Worm (Caenorhabditis elegans) whole organism, L3 larva: Measurements from ENCODE around the gene C09G9.1.

Source experiments
- R02D3.7 ChIP-seq: fragments of 150-350 bp; optimal IDR thresholded peaks from 2 replicates; lab custom pipeline; 2014; ENCODE audit warnings: missing biosample characterization, missing genetic modification characterization
- ZK546.5 ChIP-seq: sonication (generic microtip); optimal IDR thresholded peaks from 2 replicates; lab custom pipeline; 2017; ENCODE audit warnings: missing biosample characterization, missing genetic modification characterization
- ama-1 ChIP-seq: fragments of 150-350 bp; optimal IDR thresholded peaks from 2 replicates; lab custom pipeline; 2018
- ceh-16 ChIP-seq: sonication (generic microtip); optimal IDR thresholded peaks from 2 replicates; lab custom pipeline; 2017; ENCODE audit warnings: missing biosample characterization, missing genetic modification characterization
- ceh-28 ChIP-seq: fragments of 150-350 bp; optimal IDR thresholded peaks from 2 replicates; lab custom pipeline; 2014; ENCODE audit warnings: missing biosample characterization, missing genetic modification reagents, missing genetic modification characterization
- eor-1 ChIP-seq, 2 experiments: fragments of 150-350 bp; optimal IDR thresholded peaks; 2 replicates each; lab custom pipeline; 2014 to 2018; ENCODE audit warnings: missing biosample characterization in 2 of 2, missing genetic modification characterization in 2 of 2
- fos-1 ChIP-seq: fragments of 150-350 bp; optimal IDR thresholded peaks from 2 replicates; lab custom pipeline; 2014; ENCODE audit warnings: missing biosample characterization, missing genetic modification characterization
- lin-39 ChIP-seq: fragments of 150-350 bp; optimal IDR thresholded peaks from 2 replicates; lab custom pipeline; 2018; ENCODE audit warnings: missing biosample characterization, missing genetic modification reagents, missing genetic modification characterization
- nhr-76 ChIP-seq: fragments of 150-350 bp; sonication (generic microtip); optimal IDR thresholded peaks from 5 replicates; lab custom pipeline; 2014; ENCODE audit warnings: missing biosample characterization, missing genetic modification characterization
- nhr-77 ChIP-seq: fragments of 150-350 bp; optimal IDR thresholded peaks from 2 replicates; lab custom pipeline; 2014; ENCODE audit warnings: missing biosample characterization, missing genetic modification characterization
- pqm-1 ChIP-seq: fragments of 150-350 bp; optimal IDR thresholded peaks from 2 replicates; lab custom pipeline; 2017; ENCODE audit warnings: missing biosample characterization, missing genetic modification characterization, inconsistent platforms
- snpc-4 ChIP-seq: fragments of 150-350 bp; optimal IDR thresholded peaks from 2 replicates; lab custom pipeline; 2014; ENCODE audit warnings: missing biosample characterization, missing genetic modification characterization
- unc-39 ChIP-seq: sonication (generic microtip); optimal IDR thresholded peaks from 4 replicates; lab custom pipeline; 2017; ENCODE audit warnings: missing biosample characterization, missing genetic modification characterization

DNA sequence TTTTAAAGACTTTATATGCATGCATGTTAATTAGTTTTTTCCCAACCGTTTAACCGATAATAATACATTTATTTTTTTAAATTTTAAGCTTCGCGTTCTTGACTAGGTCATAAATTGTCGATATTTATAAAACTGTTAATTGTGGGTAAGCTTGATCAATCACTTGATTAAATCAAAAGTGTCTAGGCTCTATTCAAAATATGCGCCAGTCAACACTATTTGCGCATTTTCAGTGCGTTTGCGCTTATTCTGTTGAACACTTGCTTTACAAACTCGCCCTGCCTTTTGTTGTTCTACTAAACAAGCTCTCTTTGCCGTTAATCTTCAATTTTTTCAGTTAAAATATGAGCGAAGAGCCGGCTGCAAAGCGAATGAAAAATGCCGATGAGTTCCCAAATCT lies 25.8 kb upstream of the C09G9.1 start, which contains the start of gene spr-2:
- no peak for TF ChIP-seq nhr-76 (tag; lab: Kevin White, UChicago)
- no peak for TF ChIP-seq ceh-16 (tag; lab: Kevin White, UChicago)
- no peak for TF ChIP-seq ZK546.5 (tag; lab: Kevin White, UChicago)
- no peak for TF ChIP-seq nhr-77
- TF ChIP-seq lin-39 (tag; lab: Kevin White, UChicago) = peak; percentile 13
- no peak for TF ChIP-seq R02D3.7
- peak; percentile 85 for TF ChIP-seq snpc-4 (tag; lab: Kevin White, UChicago)
- TF ChIP-seq fos-1 (tag; lab: Kevin White, UChicago) = no peak
- no peak for TF ChIP-seq ama-1 (lab: Kevin White, UChicago)
- no peak for TF ChIP-seq pqm-1 (tag; lab: Kevin White, UChicago)
- TF ChIP-seq eor-1 (tag; optimal IDR thresholded peaks at IDR 0.05; lab: Kevin White, UChicago) = no peak
- no peak for TF ChIP-seq unc-39 (tag; lab: Kevin White, UChicago)
- TF ChIP-seq ceh-28 (tag; lab: Kevin White, UChicago) = no peak
